Worm (Caenorhabditis elegans) whole organism, L2 larva: ENCODE results near the gene F19F10.1.

ENCODE experiments used
- crh-2 ChIP-seq: sonication (generic microtip); optimal IDR thresholded peaks from 2 replicates; lab custom pipeline; 2017; ENCODE audit warnings: missing biosample characterization, missing genetic modification characterization
- elt-1 ChIP-seq: fragments of 150-350 bp; optimal IDR thresholded peaks from 2 replicates; lab custom pipeline; 2014; ENCODE audit warnings: missing biosample characterization, missing genetic modification characterization
- fos-1 ChIP-seq: fragments of 150-350 bp; optimal IDR thresholded peaks from 2 replicates; lab custom pipeline; 2014; ENCODE audit warnings: missing biosample characterization, missing genetic modification characterization
- lin-39 ChIP-seq: fragments of 150-350 bp; optimal IDR thresholded peaks from 2 replicates; lab custom pipeline; 2014; ENCODE audit warnings: missing biosample characterization, missing genetic modification reagents, missing genetic modification characterization
- lsy-2 ChIP-seq, 2 experiments: fragments of 150-350 bp in 1 of 2; sonication (generic microtip) in 1 of 2; optimal IDR thresholded peaks; 2 replicates each; lab custom pipeline; 2014 to 2017; ENCODE audit warnings: missing biosample characterization in 2 of 2, missing genetic modification characterization in 2 of 2
- mdl-1 ChIP-seq, 2 experiments: fragments of 150-350 bp in 1 of 2; sonication (generic microtip) in 1 of 2; optimal IDR thresholded peaks; 2 replicates each; lab custom pipeline; 2017; ENCODE audit warnings: missing biosample characterization in 2 of 2, missing genetic modification characterization in 2 of 2
- nhr-25 ChIP-seq: fragments of 150-350 bp; sonication (generic microtip); optimal IDR thresholded peaks from 3 replicates; lab custom pipeline; 2014; ENCODE audit warnings: missing biosample characterization, missing genetic modification characterization
- skn-1 ChIP-seq: sonication (generic microtip); optimal IDR thresholded peaks from 2 replicates; lab custom pipeline; 2017; ENCODE audit warnings: missing biosample characterization, missing genetic modification characterization
- sma-9 ChIP-seq, 2 experiments: fragments of 150-350 bp in 1 of 2; sonication (generic microtip) in 1 of 2; optimal IDR thresholded peaks; 2 replicates each; lab custom pipeline; 2014 to 2016; ENCODE audit warnings: missing genetic modification characterization in 2 of 2, mild to moderate bottlenecking in 1 of 2, missing biosample characterization in 1 of 2, missing compliant biosample characterization in 1 of 2, missing genetic modification reagents in 1 of 2, moderate library complexity in 1 of 2
- unc-62 ChIP-seq: fragments of 150-350 bp; optimal IDR thresholded peaks from 2 replicates; lab custom pipeline; 2014; ENCODE audit warnings: missing biosample characterization, missing genetic modification reagents, missing genetic modification characterization
- zag-1 ChIP-seq: fragments of 150-350 bp; optimal IDR thresholded peaks from 2 replicates; lab custom pipeline; 2014; ENCODE audit warnings: missing biosample characterization, missing genetic modification characterization
- ztf-1 ChIP-seq: fragments of 200-800 bp; sonication (Bioruptor generic); conservative IDR thresholded peaks from 2 replicates; pipeline ENCODE4 v1.3.6; 2022; ENCODE audit warnings: missing genetic modification characterization, missing compliant biosample characterization
- ztf-11 ChIP-seq: sonication (generic microtip); optimal IDR thresholded peaks from 2 replicates; lab custom pipeline; 2017; ENCODE audit warnings: missing biosample characterization, missing genetic modification characterization
- ztf-4 ChIP-seq: fragments of 150-350 bp; optimal IDR thresholded peaks from 2 replicates; lab custom pipeline; 2014; ENCODE audit warnings: missing biosample characterization, missing genetic modification characterization

DNA sequence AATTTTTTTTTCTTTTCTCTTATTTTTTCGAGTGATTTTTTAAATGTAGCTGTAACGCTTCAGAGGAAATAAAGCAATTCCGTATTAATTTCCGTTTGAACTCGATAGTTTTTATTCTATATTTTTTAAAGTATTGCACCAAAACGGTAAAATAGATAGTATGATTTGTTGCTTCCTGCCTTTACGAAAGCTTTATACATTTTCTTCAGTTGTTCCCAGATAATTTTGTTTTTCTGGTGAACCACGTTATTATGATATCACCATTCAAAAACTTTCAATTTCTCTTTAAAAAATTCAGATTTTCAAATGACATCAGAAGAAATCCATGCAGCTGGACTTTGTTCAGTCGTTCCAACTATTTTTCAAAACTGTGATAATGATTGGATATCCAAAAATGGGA is 48.1 kb upstream of the F19F10.1 start, which contains the start of gene srb-18:
- TF ChIP-seq ztf-11 (tag; lab: Kevin White, UChicago), result no peak
- no peak for TF ChIP-seq lsy-2 (tag; optimal IDR thresholded peaks at IDR 0.05; lab: Kevin White, UChicago)
- no peak for TF ChIP-seq ztf-4 (tag; lab: Kevin White, UChicago)
- no peak for TF ChIP-seq mdl-1 (tag; optimal IDR thresholded peaks at IDR 0.05; lab: Kevin White, UChicago)
- TF ChIP-seq skn-1 (tag; lab: Kevin White, UChicago), result no peak
- TF ChIP-seq fos-1 (tag; lab: Kevin White, UChicago), result no peak
- TF ChIP-seq ztf-1 (GFP tag; lab: Robert Waterston, UW), result no peak
- no peak for TF ChIP-seq elt-1 (tag; lab: Kevin White, UChicago)
- no peak for TF ChIP-seq sma-9 (GFP tag; optimal IDR thresholded peaks at IDR 0.05; lab: Kevin White, UChicago)
- no peak for TF ChIP-seq sma-9 (tag; optimal IDR thresholded peaks at IDR 0.05; lab: Kevin White, UChicago)
- no peak for TF ChIP-seq crh-2 (tag; lab: Kevin White, UChicago)
- TF ChIP-seq nhr-25 (tag; lab: Kevin White, UChicago), result no peak
- TF ChIP-seq unc-62 (GFP tag; lab: Kevin White, UChicago), result no peak
- TF ChIP-seq lin-39 (tag; lab: Kevin White, UChicago), result no peak
- TF ChIP-seq zag-1, result no peak
